Worm (Caenorhabditis elegans) whole organism, L3 larva: ENCODE measurements around the gene M60.7.

Experiments
- nhr-77 ChIP-seq: fragments of 150-350 bp; optimal IDR thresholded peaks from 2 replicates; lab custom pipeline; 2014; ENCODE audit warnings: missing biosample characterization, missing genetic modification characterization
- zag-1 ChIP-seq: fragments of 150-350 bp; optimal IDR thresholded peaks from 2 replicates; lab custom pipeline; 2014; ENCODE audit warnings: missing biosample characterization, missing genetic modification characterization
- ztf-4 ChIP-seq: fragments of 150-350 bp; optimal IDR thresholded peaks from 2 replicates; lab custom pipeline; 2014; ENCODE audit warnings: missing biosample characterization, missing genetic modification characterization

ce11 chrX:8214424-8215115 lies 46.4 kb downstream of the M60.7 start, which contains the start of gene C47D2.1:
- TF ChIP-seq zag-1 (tag; lab: Kevin White, UChicago) (no peak), nhr-77 (tag; lab: Kevin White, UChicago) (no peak), ztf-4 (no peak)
